Worm (Caenorhabditis elegans) whole organism, L1 larva: Measurements from ENCODE around the gene F16G10.10.

Experiments used
- C04F5.9 ChIP-seq: sonication (generic microtip); optimal IDR thresholded peaks from 2 replicates; lab custom pipeline; 2016; ENCODE audit warnings: missing genetic modification characterization, missing compliant biosample characterization
- C16A3.4 ChIP-seq: fragments of 150-350 bp; optimal IDR thresholded peaks from 2 replicates; lab custom pipeline; 2014; ENCODE audit warnings: missing biosample characterization, missing genetic modification characterization
- F16B12.6 ChIP-seq: fragments of 150-350 bp; optimal IDR thresholded peaks from 2 replicates; lab custom pipeline; 2014; ENCODE audit warnings: missing biosample characterization, missing genetic modification characterization
- ama-1 ChIP-seq: fragments of 150-350 bp; optimal IDR thresholded peaks from 2 replicates; lab custom pipeline; 2014
- blmp-1 ChIP-seq: fragments of 150-350 bp; optimal IDR thresholded peaks from 2 replicates; lab custom pipeline; 2014; ENCODE audit warnings: missing biosample characterization, missing genetic modification characterization
- ceh-8 ChIP-seq: fragments of 200-800 bp; sonication (Bioruptor generic); optimal IDR thresholded peaks from 2 replicates; lab custom pipeline; 2018; ENCODE audit warnings: mild to moderate bottlenecking, missing genetic modification characterization, moderate library complexity, missing compliant biosample characterization
- ceh-90 ChIP-seq: sonication (generic microtip); optimal IDR thresholded peaks from 2 replicates; lab custom pipeline; 2016; ENCODE audit warnings: missing genetic modification characterization, missing compliant biosample characterization
- ces-1 ChIP-seq: fragments of 150-350 bp; optimal IDR thresholded peaks from 2 replicates; lab custom pipeline; 2014; ENCODE audit warnings: missing biosample characterization, missing genetic modification reagents, missing genetic modification characterization
- dpl-1 ChIP-seq, 3 experiments: fragments of 150-350 bp in 2 of 3; sonication (generic microtip) in 1 of 3; optimal IDR thresholded peaks; 2 replicates each; lab custom pipeline; 2014 to 2017; ENCODE audit warnings: missing biosample characterization in 3 of 3, missing genetic modification characterization in 3 of 3, missing genetic modification reagents in 3 of 3
- dsc-1 ChIP-seq: sonication (generic microtip); optimal IDR thresholded peaks from 2 replicates; lab custom pipeline; 2016; ENCODE audit warnings: mild to moderate bottlenecking, missing genetic modification characterization, missing compliant biosample characterization
- efl-3 ChIP-seq: fragments of 200-800 bp; sonication (Bioruptor generic); optimal IDR thresholded peaks from 2 replicates; lab custom pipeline; 2018; ENCODE audit warnings: mild to moderate bottlenecking, missing genetic modification characterization, missing compliant biosample characterization
- egl-13 ChIP-seq: sonication (generic microtip); optimal IDR thresholded peaks from 2 replicates; lab custom pipeline; 2016; ENCODE audit warnings: missing genotype, missing genetic modification reagents, missing genetic modification characterization, missing compliant biosample characterization
- fkh-4 ChIP-seq: sonication (generic microtip); optimal IDR thresholded peaks from 2 replicates; lab custom pipeline; 2016; ENCODE audit warnings: missing compliant biosample characterization, missing genetic modification characterization, borderline replicate concordance
- fkh-8 ChIP-seq: sonication (generic microtip); optimal IDR thresholded peaks from 2 replicates; lab custom pipeline; 2016; ENCODE audit warnings: mild to moderate bottlenecking, missing genetic modification characterization, missing compliant biosample characterization
- fos-1 ChIP-seq: fragments of 150-350 bp; optimal IDR thresholded peaks from 2 replicates; lab custom pipeline; 2014; ENCODE audit warnings: missing biosample characterization, missing genetic modification characterization
- hlh-17 ChIP-seq: fragments of 200-800 bp; sonication (Bioruptor generic); optimal IDR thresholded peaks from 2 replicates; lab custom pipeline; 2018; ENCODE audit warnings: missing genetic modification characterization, mild to moderate bottlenecking, missing compliant biosample characterization, moderate library complexity, borderline replicate concordance
- hlh-4 ChIP-seq: sonication (generic microtip); optimal IDR thresholded peaks from 2 replicates; lab custom pipeline; 2016; ENCODE audit warnings: mild to moderate bottlenecking, missing genetic modification characterization, missing compliant biosample characterization
- isw-1 ChIP-seq: fragments of 200-800 bp; sonication (Bioruptor generic); IDR thresholded peaks from 2 replicates; pipeline ENCODE4 v1.3.6; 2022; ENCODE audit warnings: missing genetic modification characterization, missing compliant biosample characterization
- lin-13 ChIP-seq: fragments of 150-350 bp; optimal IDR thresholded peaks from 2 replicates; lab custom pipeline; 2014; ENCODE audit warnings: missing biosample characterization, missing genetic modification reagents, missing genetic modification characterization
- lin-15B ChIP-seq: fragments of 150-350 bp; sonication (generic microtip); optimal IDR thresholded peaks from 3 replicates; lab custom pipeline; 2014; ENCODE audit warnings: missing biosample characterization, missing genetic modification characterization
- lir-3 ChIP-seq: sonication (generic microtip); optimal IDR thresholded peaks from 2 replicates; lab custom pipeline; 2016; ENCODE audit warnings: mild to moderate bottlenecking, missing genetic modification characterization, moderate library complexity, missing compliant biosample characterization; ENCODE audit not compliant: poor library complexity
- lsy-2 ChIP-seq, 2 experiments: fragments of 150-350 bp; optimal IDR thresholded peaks; 2 replicates each; lab custom pipeline; 2014; ENCODE audit warnings: missing biosample characterization in 2 of 2, missing genetic modification characterization in 2 of 2
- mab-9 ChIP-seq: fragments of 200-800 bp; sonication (Bioruptor generic); IDR thresholded peaks from 2 replicates; pipeline ENCODE4 v1.3.6; 2022; ENCODE audit warnings: missing genetic modification reagents, missing genetic modification characterization, missing compliant biosample characterization
- mef-2 ChIP-seq: fragments of 150-350 bp; optimal IDR thresholded peaks from 2 replicates; lab custom pipeline; 2014; ENCODE audit warnings: missing biosample characterization, missing genetic modification characterization
- nhr-11 ChIP-seq: fragments of 150-350 bp; optimal IDR thresholded peaks from 2 replicates; lab custom pipeline; 2014; ENCODE audit warnings: missing biosample characterization, missing genetic modification characterization
- nhr-12 ChIP-seq: sonication (generic microtip); optimal IDR thresholded peaks from 2 replicates; lab custom pipeline; 2017; ENCODE audit warnings: missing biosample characterization, missing genetic modification characterization
- nhr-237 ChIP-seq: fragments of 150-350 bp; optimal IDR thresholded peaks from 2 replicates; lab custom pipeline; 2014; ENCODE audit warnings: missing biosample characterization, missing genetic modification characterization
- nhr-47 ChIP-seq: sonication (generic microtip); optimal IDR thresholded peaks from 2 replicates; lab custom pipeline; 2016; ENCODE audit warnings: mild to moderate bottlenecking, missing genetic modification characterization, moderate library complexity, missing compliant biosample characterization
- nhr-76 ChIP-seq: sonication (generic microtip); optimal IDR thresholded peaks from 2 replicates; lab custom pipeline; 2017; ENCODE audit warnings: missing biosample characterization, missing genetic modification characterization
- nhr-77 ChIP-seq: fragments of 150-350 bp; optimal IDR thresholded peaks from 2 replicates; lab custom pipeline; 2014; ENCODE audit warnings: missing biosample characterization, missing genetic modification characterization
- nhr-84 ChIP-seq: sonication (generic microtip); optimal IDR thresholded peaks from 2 replicates; lab custom pipeline; 2017; ENCODE audit warnings: missing biosample characterization, missing genetic modification characterization
- pag-3 ChIP-seq: sonication (generic microtip); optimal IDR thresholded peaks from 2 replicates; lab custom pipeline; 2017; ENCODE audit warnings: missing genetic modification characterization, mild to moderate bottlenecking, missing compliant biosample characterization, antibody characterized with exemption, borderline replicate concordance; ENCODE audit not compliant: insufficient read depth
- skn-1 ChIP-seq: fragments of 150-350 bp; optimal IDR thresholded peaks from 2 replicates; lab custom pipeline; 2014; ENCODE audit warnings: missing biosample characterization, missing genetic modification characterization
- snpc-4 ChIP-seq: fragments of 150-350 bp; optimal IDR thresholded peaks from 2 replicates; lab custom pipeline; 2014; ENCODE audit warnings: missing biosample characterization, missing genetic modification characterization
- snu-23 ChIP-seq: sonication (generic microtip); optimal IDR thresholded peaks from 2 replicates; lab custom pipeline; 2016; ENCODE audit warnings: missing genetic modification characterization, missing compliant biosample characterization
- sox-4 ChIP-seq: sonication (generic microtip); optimal IDR thresholded peaks from 2 replicates; lab custom pipeline; 2016; ENCODE audit warnings: missing genetic modification characterization, missing compliant biosample characterization
- sptf-1 ChIP-seq: fragments of 150-350 bp; optimal IDR thresholded peaks from 2 replicates; lab custom pipeline; 2014; ENCODE audit warnings: missing biosample characterization, missing genetic modification characterization
- unc-30 ChIP-seq: sonication (generic microtip); optimal IDR thresholded peaks from 2 replicates; lab custom pipeline; 2017; ENCODE audit warnings: missing biosample characterization, missing genetic modification characterization
- ztf-11 ChIP-seq, 2 experiments: sonication (generic microtip); optimal IDR thresholded peaks; 2 replicates each; lab custom pipeline; 2016 to 2017; ENCODE audit warnings: missing genetic modification characterization in 2 of 2, missing biosample characterization in 1 of 2, missing compliant biosample characterization in 1 of 2

F16G10.10 gene

DNA sequence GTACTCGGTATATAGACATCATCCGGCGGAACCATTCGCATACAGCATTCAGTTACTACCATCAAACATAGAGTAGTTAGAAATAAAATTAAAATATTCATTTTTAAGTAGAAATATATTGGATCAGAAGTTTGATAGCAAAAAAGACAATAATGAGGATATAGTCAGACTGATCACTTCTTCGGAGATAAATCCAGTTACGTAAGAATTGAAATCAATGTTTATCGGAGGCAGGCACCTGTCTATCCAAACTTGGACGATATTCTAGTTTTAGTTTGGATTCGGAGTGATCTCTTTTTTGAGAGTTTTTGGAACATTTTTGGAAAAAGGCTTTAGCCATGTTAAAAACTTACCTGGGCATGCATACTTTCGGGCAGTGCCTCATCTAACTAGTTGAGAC, 7.5 kb downstream of the F16G10.10 start, which contains the start of gene F16G10.8:
Gene F16G10.8 (minus strand): TSS at position 101 of the 400 bp plus-strand sequence.
- no peak for TF ChIP-seq nhr-76 (tag; lab: Kevin White, UChicago)
- TF ChIP-seq mef-2, result no peak
- no peak for TF ChIP-seq blmp-1 (tag; lab: Kevin White, UChicago)
- no peak for TF ChIP-seq snu-23 (GFP tag; lab: Kevin White, UChicago)
- TF ChIP-seq lin-13 (GFP tag; lab: Kevin White, UChicago), result no peak
- TF ChIP-seq fkh-8 (tag; lab: Kevin White, UChicago), result no peak
- TF ChIP-seq ces-1 (GFP tag; lab: Kevin White, UChicago), result no peak
- no peak for TF ChIP-seq ceh-8 (GFP tag; lab: Kevin White, UChicago)
- TF ChIP-seq egl-13 (tag; lab: Kevin White, UChicago), result no peak
- no peak for TF ChIP-seq nhr-11
- no peak for TF ChIP-seq nhr-237 (tag; lab: Kevin White, UChicago)
- TF ChIP-seq fkh-4 (tag; lab: Kevin White, UChicago), result no peak
- TF ChIP-seq skn-1 (tag; lab: Kevin White, UChicago), result no peak
- TF ChIP-seq lsy-2 (tag; optimal IDR thresholded peaks at IDR 0.05; lab: Kevin White, UChicago), result no peak
- TF ChIP-seq hlh-17 (GFP tag; lab: Kevin White, UChicago), result no peak
- no peak for TF ChIP-seq nhr-77 (tag; lab: Kevin White, UChicago)

DNA sequence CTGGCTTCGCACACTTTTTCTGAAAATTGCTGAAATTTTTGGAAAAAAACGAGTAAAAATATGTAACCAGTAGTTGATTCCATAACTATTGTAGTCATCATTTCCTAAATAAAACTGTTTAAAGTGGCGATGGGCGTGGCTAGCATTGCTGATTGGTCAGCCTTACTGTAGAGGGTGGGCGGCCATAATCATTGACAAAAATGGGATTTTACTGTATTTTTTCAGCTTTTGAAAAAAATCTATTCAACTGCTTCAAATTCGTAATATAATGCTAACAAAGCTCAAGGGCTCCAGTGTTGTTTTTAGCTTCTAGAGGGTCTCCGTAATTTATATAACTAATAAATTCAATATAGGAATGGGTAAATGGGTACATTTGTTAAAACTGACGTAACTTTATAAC, 10.6 kb downstream of the F16G10.10 start, which contains the start of gene F16G10.7:
Gene F16G10.7 (minus strand): TSS at position 101 of the 400 bp plus-strand sequence.
- TF ChIP-seq pag-3 (tag; lab: Kevin White, UChicago), result no peak
- TF ChIP-seq egl-13 (tag; lab: Kevin White, UChicago), result no peak
- no peak for TF ChIP-seq isw-1
- no peak for TF ChIP-seq mab-9 (GFP tag; lab: Robert Waterston, UW)
- TF ChIP-seq snpc-4 (tag; lab: Kevin White, UChicago), result no peak
- no peak for TF ChIP-seq nhr-77 (tag; lab: Kevin White, UChicago)
- no peak for TF ChIP-seq nhr-84
- TF ChIP-seq F16B12.6 (tag; lab: Kevin White, UChicago), result no peak
- TF ChIP-seq C04F5.9 (tag; lab: Kevin White, UChicago), result no peak
- no peak for TF ChIP-seq ceh-8 (GFP tag; lab: Kevin White, UChicago)
- no peak for TF ChIP-seq sox-4 (tag; lab: Kevin White, UChicago)
- no peak for TF ChIP-seq C16A3.4 (tag; lab: Kevin White, UChicago)
- no peak for TF ChIP-seq efl-3 (GFP tag; lab: Kevin White, UChicago)
- no peak for TF ChIP-seq nhr-47 (tag; lab: Kevin White, UChicago)
- TF ChIP-seq sptf-1, result no peak
- no peak for TF ChIP-seq hlh-4 (tag; lab: Kevin White, UChicago)
- no peak for TF ChIP-seq nhr-76 (tag; lab: Kevin White, UChicago)
- TF ChIP-seq nhr-12 (tag; lab: Kevin White, UChicago), result no peak
- TF ChIP-seq ztf-11 (tag; optimal IDR thresholded peaks at IDR 0.05; lab: Kevin White, UChicago), result no peak
- no peak for TF ChIP-seq dpl-1 (GFP tag; optimal IDR thresholded peaks at IDR 0.05; lab: Kevin White, UChicago)
- TF ChIP-seq, all 84 proteins: peak for 0

DNA sequence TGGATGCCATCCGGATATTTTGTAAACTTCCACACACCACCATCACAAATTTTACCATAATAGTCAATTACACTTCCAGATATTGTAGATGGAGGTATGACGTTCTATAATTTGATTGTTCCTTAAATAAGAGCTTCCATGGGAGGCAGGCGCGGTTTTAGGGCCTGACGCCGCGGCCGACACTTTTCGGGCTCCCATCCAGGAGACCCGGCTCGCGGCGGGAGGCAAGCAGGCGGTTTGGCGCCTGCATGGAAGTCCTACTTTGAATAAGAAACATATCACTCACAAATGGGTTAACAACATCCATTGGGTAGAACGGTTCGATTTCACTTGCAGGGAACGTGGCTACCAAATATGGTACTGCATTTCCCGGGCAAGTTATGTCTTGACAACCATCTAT, 11.1 kb downstream of the F16G10.10 start:
- no peak for TF ChIP-seq isw-1
- TF ChIP-seq ztf-11 (tag; optimal IDR thresholded peaks at IDR 0.05; lab: Kevin White, UChicago), result no peak
- no peak for TF ChIP-seq C16A3.4 (tag; lab: Kevin White, UChicago)
- TF ChIP-seq ceh-90 (tag; lab: Kevin White, UChicago), result no peak
- TF ChIP-seq blmp-1 (tag; lab: Kevin White, UChicago), result no peak
- TF ChIP-seq C04F5.9 (tag; lab: Kevin White, UChicago), result no peak
- TF ChIP-seq lin-15B, result no peak
- no peak for TF ChIP-seq dsc-1 (tag; lab: Kevin White, UChicago)
- no peak for TF ChIP-seq ama-1
- TF ChIP-seq unc-30 (tag; lab: Kevin White, UChicago), result no peak
- no peak for TF ChIP-seq lir-3 (tag; lab: Kevin White, UChicago)
- no peak for TF ChIP-seq fos-1 (tag; lab: Kevin White, UChicago)
